Fruit fly (Drosophila melanogaster): ENCODE results near the gene CG44085.

Gene CG44085

dm6 chr2L:13291066-13291434 lies 30.2 kb downstream of the CG44085 start (continued):
- TF ChIP-seq CG3281 (GFP tag; optimal IDR thresholded peaks at IDR 0.05) (peak; percentile 4), pros (GFP tag; optimal IDR thresholded peaks at IDR 0.05) (no peak), twi (tag; optimal IDR thresholded peaks at IDR 0.05) (no peak), CG3726 (GFP tag; IDR thresholded peaks at IDR 0.05) (0 out of 3 replicates have a peak, but pooled peaks have one; percentile 21), Nf-YC (tag; optimal IDR thresholded peaks at IDR 0.05) (peak; percentile 4), CG14441 (GFP tag; IDR thresholded peaks at IDR 0.05) (peak; percentile 61; the same call in 1 of the 2 replicates), Gug (GFP tag; IDR thresholded peaks at IDR 0.05) (no peak), org-1 (GFP tag; optimal IDR thresholded peaks at IDR 0.05) (peak; percentile 41), CG34422 (GFP tag; IDR thresholded peaks at IDR 0.05) (0 out of 3 replicates have a peak, but pooled peaks have one; percentile 31), dmrt99B (tag; optimal IDR thresholded peaks at IDR 0.05) (peak; percentile 37), grau (tag; optimal IDR thresholded peaks at IDR 0.05) (no peak), D19B (GFP tag; optimal IDR thresholded peaks at IDR 0.05) (peak; percentile 7), CG15269 (tag; optimal IDR thresholded peaks at IDR 0.05) (no peak), Med (GFP tag) (peak; percentile 25), NfI (GFP tag; optimal IDR thresholded peaks at IDR 0.05) (no peak), klu (GFP tag; IDR thresholded peaks at IDR 0.05) (0 out of 2 replicates have a peak, but pooled peaks have one; percentile 13), Atf3 (GFP tag; optimal IDR thresholded peaks at IDR 0.05) (no peak), Nf-YA (GFP tag; IDR thresholded peaks at IDR 0.05) (0 out of 2 replicates have a peak, but pooled peaks have one; percentile 5), CG7556 (GFP tag; optimal IDR thresholded peaks at IDR 0.05) (no peak), peb (GFP tag; IDR thresholded peaks at IDR 0.05) (no peak), ERR (GFP tag; optimal IDR thresholded peaks at IDR 0.05) (no peak), vnd (GFP tag; IDR thresholded peaks at IDR 0.05; ENCODE audit: partially characterized antibody) (no peak), gt (GFP tag; IDR thresholded peaks at IDR 0.05) (0 out of 2 replicates have a peak, but pooled peaks have one; percentile 12), CG43689 (GFP tag; IDR thresholded peaks at IDR 0.05) (0 out of 2 replicates have a peak, but pooled peaks have one; percentile 15), CG7372 (GFP tag; IDR thresholded peaks at IDR 0.05) (peak; percentile 65), prd (optimal IDR thresholded peaks at IDR 0.05) (no peak), prd (GFP tag; IDR thresholded peaks at IDR 0.05) (0 out of 3 replicates have a peak, but pooled peaks have one; percentile 33), eve (GFP tag; optimal IDR thresholded peaks at IDR 0.05) (no peak), CG18764 (GFP tag; optimal IDR thresholded peaks at IDR 0.05) (no peak), Hmr (GFP tag; optimal IDR thresholded peaks at IDR 0.05) (no peak), CG6689 (GFP tag; IDR thresholded peaks at IDR 0.05) (peak; percentile 36; the same call in 1 of the 2 replicates), CG17802 (tag; optimal IDR thresholded peaks at IDR 0.05) (no peak), Dp (GFP tag; optimal IDR thresholded peaks at IDR 0.05) (no peak), Xrp1 (GFP tag; IDR thresholded peaks at IDR 0.05) (peak; percentile 28; the same call in 1 of the 2 replicates), CkIIα-i1 (GFP tag; IDR thresholded peaks at IDR 0.05) (no peak), sc (optimal IDR thresholded peaks at IDR 0.05) (no peak), sc (GFP tag; optimal IDR thresholded peaks at IDR 0.05) (no peak), CG32767 (GFP tag; IDR thresholded peaks at IDR 0.05) (no peak), Lim3 (GFP tag; IDR thresholded peaks at IDR 0.05) (no peak), CG3838 (GFP tag; optimal IDR thresholded peaks at IDR 0.05) (no peak), chinmo (GFP tag; IDR thresholded peaks at IDR 0.05; ENCODE audit: partially characterized antibody) (0 out of 4 replicates have a peak, but pooled peaks have one; percentile 2), ab (GFP tag; optimal IDR thresholded peaks at IDR 0.05) (no peak), Lhr (GFP tag; optimal IDR thresholded peaks at IDR 0.05) (no peak), CG5245 (GFP tag; optimal IDR thresholded peaks at IDR 0.05) (no peak), ci (GFP tag; IDR thresholded peaks at IDR 0.05) (0 out of 3 replicates have a peak, but pooled peaks have one; percentile 1), CG1603 (tag; optimal IDR thresholded peaks at IDR 0.05) (peak; percentile 17), CG12155 (GFP tag; optimal IDR thresholded peaks at IDR 0.05) (no peak), ind (GFP tag; optimal IDR thresholded peaks at IDR 0.05) (peak; percentile 4), br (optimal IDR thresholded peaks at IDR 0.05) (no peak), CG12659 (GFP tag; optimal IDR thresholded peaks at IDR 0.05) (peak; percentile 21), CG1529 (GFP tag; optimal IDR thresholded peaks at IDR 0.05) (no peak)

All from whole organism, embryonic.